Worm (Caenorhabditis elegans): ENCODE measurements around the gene F37A4.6.

F37A4.6 gene

DNA sequence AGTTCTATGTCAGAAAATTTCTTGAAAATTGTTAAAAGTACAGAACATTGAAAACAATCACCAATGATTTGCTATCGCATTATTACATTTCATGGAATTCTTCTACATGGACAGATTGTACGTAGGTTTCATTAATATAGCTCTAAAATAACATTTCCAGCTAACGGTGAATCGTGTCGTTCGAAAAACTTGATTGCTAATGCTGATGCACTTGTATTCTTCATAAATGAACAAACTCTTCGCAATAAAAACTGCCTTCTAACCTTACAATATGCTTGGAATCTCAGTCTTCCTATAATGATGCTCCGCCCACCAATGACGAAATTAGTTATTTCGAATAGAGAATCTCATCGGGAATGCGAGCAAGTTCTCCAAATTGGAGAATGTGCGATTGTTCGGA is at the start of gene F37A4.6:
Gene F37A4.6, plus strand, starts transcription at position 301 of the 400 bp plus-strand sequence.
- TF ChIP-seq sup-37 (GFP tag; optimal IDR thresholded peaks at IDR 0.05) (no peak), nhr-28 (tag; optimal IDR thresholded peaks at IDR 0.05) (no peak), zip-4 (GFP tag; optimal IDR thresholded peaks at IDR 0.05) (no peak), egl-27 (tag; optimal IDR thresholded peaks at IDR 0.05) (no peak)

DNA sequence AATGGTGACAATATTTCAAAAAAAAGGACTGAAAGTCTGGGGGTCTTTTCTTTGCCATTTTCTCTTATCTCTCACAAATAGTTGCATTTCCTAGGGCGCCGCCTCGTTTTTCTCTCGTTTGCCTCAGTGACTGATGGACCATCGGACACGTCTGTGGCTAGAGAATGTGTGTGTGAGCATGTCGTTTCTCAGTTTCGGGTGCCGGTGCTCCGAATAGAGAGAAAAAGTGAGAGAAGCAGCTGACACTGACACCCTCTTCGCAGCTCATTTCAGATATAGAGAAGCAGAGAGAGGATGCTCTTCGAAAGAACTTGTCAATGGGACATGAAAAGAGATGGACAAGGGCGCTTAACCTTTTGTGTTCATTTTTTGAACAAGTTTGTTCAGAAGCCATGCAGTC is 49.8 kb upstream of the F37A4.6 start:
- TF ChIP-seq unc-30 (tag; optimal IDR thresholded peaks at IDR 0.05): no peak
- TF ChIP-seq rnt-1 (tag; optimal IDR thresholded peaks at IDR 0.05): peak; percentile 63
- TF ChIP-seq efl-3 (GFP tag; optimal IDR thresholded peaks at IDR 0.05): no peak
- TF ChIP-seq dsc-1 (tag; optimal IDR thresholded peaks at IDR 0.05): no peak
- TF ChIP-seq unc-86 (tag; optimal IDR thresholded peaks at IDR 0.05): no peak
- no peak for TF ChIP-seq pax-3 (tag; optimal IDR thresholded peaks at IDR 0.05)
- TF ChIP-seq C16A3.4 (tag; optimal IDR thresholded peaks at IDR 0.05): no peak
- TF ChIP-seq nhr-71 (tag; optimal IDR thresholded peaks at IDR 0.05): peak; percentile 51
- TF ChIP-seq pqm-1 (tag; optimal IDR thresholded peaks at IDR 0.05): no peak
- TF ChIP-seq fkh-4 (tag; optimal IDR thresholded peaks at IDR 0.05; ENCODE audit: borderline replicate concordance): no peak
- no peak for TF ChIP-seq lin-13 (GFP tag; optimal IDR thresholded peaks at IDR 0.05)
- TF ChIP-seq nhr-85 (tag): no peak
- no peak for TF ChIP-seq aly-2 (tag; optimal IDR thresholded peaks at IDR 0.05)
- TF ChIP-seq C34B4.2 (tag; optimal IDR thresholded peaks at IDR 0.05): no peak
- TF ChIP-seq mdl-1 (tag; optimal IDR thresholded peaks at IDR 0.05): no peak
- no peak for TF ChIP-seq nhr-47 (tag; optimal IDR thresholded peaks at IDR 0.05)
- TF ChIP-seq nhr-90 (tag; optimal IDR thresholded peaks at IDR 0.05; ENCODE audit: poor library complexity): no peak
- TF ChIP-seq ztf-4 (tag; optimal IDR thresholded peaks at IDR 0.05): no peak
- TF ChIP-seq ztf-11 (tag; optimal IDR thresholded peaks at IDR 0.05): no peak
- TF ChIP-seq efl-1 (optimal IDR thresholded peaks at IDR 0.05): peak in 1 of 2 experiments; percentile 22
- TF ChIP-seq efl-1 (GFP tag; optimal IDR thresholded peaks at IDR 0.05 in 1 of 2): no peak
- no peak for TF ChIP-seq F16B12.6 (tag; optimal IDR thresholded peaks at IDR 0.05)
- peak; percentile 15 for TF ChIP-seq snu-23 (GFP tag; optimal IDR thresholded peaks at IDR 0.05)
- TF ChIP-seq lin-35 (GFP tag; optimal IDR thresholded peaks at IDR 0.05): peak in 1 of 2 experiments; percentile 28
- no peak for TF ChIP-seq elt-2 (tag; optimal IDR thresholded peaks at IDR 0.05)
- no peak for TF ChIP-seq grh-1 (GFP tag; IDR thresholded peaks at IDR 0.05)
- no peak for TF ChIP-seq zag-1 (tag; optimal IDR thresholded peaks at IDR 0.05)
- TF ChIP-seq alr-1 (tag; optimal IDR thresholded peaks at IDR 0.05; ENCODE audit: borderline replicate concordance): no peak
- TF ChIP-seq mef-2 (tag; optimal IDR thresholded peaks at IDR 0.05): no peak
- no peak for TF ChIP-seq sox-4 (tag; optimal IDR thresholded peaks at IDR 0.05)
- no peak for TF ChIP-seq ceh-63 (GFP tag; optimal IDR thresholded peaks at IDR 0.05)
- no peak for TF ChIP-seq nhr-76 (tag; optimal IDR thresholded peaks at IDR 0.05)
- no peak for TF ChIP-seq vab-15 (tag; optimal IDR thresholded peaks at IDR 0.05)
- no peak for TF ChIP-seq zip-4 (GFP tag; optimal IDR thresholded peaks at IDR 0.05)
- TF ChIP-seq sup-37 (GFP tag; optimal IDR thresholded peaks at IDR 0.05): no peak
- peak in 1 of 3 experiments; percentile 34 for TF ChIP-seq ceh-82 (tag; optimal IDR thresholded peaks at IDR 0.05)
- no peak for TF ChIP-seq isw-1 (GFP tag; IDR thresholded peaks at IDR 0.05)
- no peak for TF ChIP-seq nhr-237 (tag; optimal IDR thresholded peaks at IDR 0.05)
- TF ChIP-seq egl-27 (tag; optimal IDR thresholded peaks at IDR 0.05): no peak
- peak in 1 of 2 experiments; percentile 48 for TF ChIP-seq lsy-2 (tag; optimal IDR thresholded peaks at IDR 0.05)
- no peak for TF ChIP-seq nhr-77 (tag; optimal IDR thresholded peaks at IDR 0.05)
- no peak for TF ChIP-seq swsn-7 (tag; optimal IDR thresholded peaks at IDR 0.05)
- no peak for TF ChIP-seq sptf-1 (tag; optimal IDR thresholded peaks at IDR 0.05)
- no peak for TF ChIP-seq blmp-1 (tag; optimal IDR thresholded peaks at IDR 0.05)
- peak; percentile 88 for TF ChIP-seq lin-14 (GFP tag; optimal IDR thresholded peaks at IDR 0.05)
- no peak for TF ChIP-seq lin-39 (tag; optimal IDR thresholded peaks at IDR 0.05)
- no peak for TF ChIP-seq skn-1 (tag; optimal IDR thresholded peaks at IDR 0.05)
- TF ChIP-seq nhr-19 (GFP tag; conservative IDR thresholded peaks at IDR 0.05): no peak
- no peak for TF ChIP-seq egl-13 (tag; optimal IDR thresholded peaks at IDR 0.05)
- no peak for TF ChIP-seq dpl-1 (GFP tag; optimal IDR thresholded peaks at IDR 0.05)
- no peak for TF ChIP-seq ama-1 (optimal IDR thresholded peaks at IDR 0.05)

Data from whole organism, L1 larva.